Fruit fly (Drosophila melanogaster) whole organism, wandering third instar larva: Measurements from ENCODE around the gene Atg12.

Experiments used
- Abd-B ChIP-seq: fragments of >200 bp; optimal IDR thresholded peaks from 2 replicates; lab custom pipeline; 2017; ENCODE audit warnings: missing biosample characterization, missing genetic modification characterization
- CG32264 ChIP-seq: fragments of 200-800 bp; sonication (Bioruptor generic); optimal IDR thresholded peaks from 2 replicates; lab custom pipeline; 2016; ENCODE audit warnings: missing biosample characterization, missing genetic modification characterization
- CG9705 ChIP-seq: fragments of 200-800 bp; sonication (Bioruptor generic); optimal IDR thresholded peaks from 2 replicates; lab custom pipeline; 2018; ENCODE audit warnings: missing biosample characterization, mild to moderate bottlenecking, missing genetic modification characterization
- CrebA ChIP-seq: fragments of 200-800 bp; sonication (Bioruptor generic); optimal IDR thresholded peaks from 2 replicates; lab custom pipeline; 2016; ENCODE audit warnings: missing biosample characterization, mild to moderate bottlenecking, missing genetic modification characterization, borderline replicate concordance
- Dfd ChIP-seq: fragments of >200 bp; optimal IDR thresholded peaks from 2 replicates; lab custom pipeline; 2017; ENCODE audit warnings: missing biosample characterization, missing genetic modification characterization
- Dif ChIP-seq: fragments of 200-275, 200-300 bp; sonication (Bioruptor generic); optimal IDR thresholded peaks from 2 replicates; lab custom pipeline; 2018; ENCODE audit warnings: missing biosample characterization, missing genetic modification characterization; ENCODE audit not compliant: partially characterized antibody
- GATAd ChIP-seq: sonication (Bioruptor generic); optimal IDR thresholded peaks from 2 replicates; lab custom pipeline; 2016; ENCODE audit warnings: missing biosample characterization, missing genetic modification characterization
- HLH106 ChIP-seq: fragments of 200-800 bp; optimal IDR thresholded peaks from 3 replicates; lab custom pipeline; 2019; ENCODE audit warnings: missing biosample characterization, mild to moderate bottlenecking, missing genetic modification characterization, moderate library complexity
- Hnf4 ChIP-seq: fragments of 200-800 bp; sonication (Bioruptor generic); optimal IDR thresholded peaks from 2 replicates; lab custom pipeline; 2016; ENCODE audit warnings: missing biosample characterization, mild to moderate bottlenecking, missing genetic modification characterization
- Hr78 ChIP-seq: fragments of >200 bp; optimal IDR thresholded peaks from 2 replicates; lab custom pipeline; 2017; ENCODE audit warnings: missing biosample characterization, missing genetic modification characterization
- Hr83 ChIP-seq: fragments of 200-300 bp; sonication (Bioruptor generic); optimal IDR thresholded peaks from 2 replicates; lab custom pipeline; 2016; ENCODE audit warnings: missing biosample characterization, mild to moderate bottlenecking, missing genetic modification characterization, moderate library complexity; ENCODE audit not compliant: poor library complexity, severe bottlenecking
- Jra ChIP-seq: sonication (Bioruptor generic); optimal IDR thresholded peaks from 2 replicates; lab custom pipeline; 2016; ENCODE audit warnings: missing biosample characterization, missing genetic modification characterization
- Mio ChIP-seq: sonication (Bioruptor generic); optimal IDR thresholded peaks from 2 replicates; lab custom pipeline; 2016; ENCODE audit warnings: missing biosample characterization, missing genetic modification characterization
- Myc ChIP-seq: fragments of >200 bp; optimal IDR thresholded peaks from 2 replicates; lab custom pipeline; 2017
- N ChIP-seq: fragments of >200 bp; optimal IDR thresholded peaks from 2 replicates; lab custom pipeline; 2018; ENCODE audit warnings: missing biosample characterization, missing external identifiers, missing genetic modification characterization
- OdsH ChIP-seq: fragments of 200-800 bp; sonication (Bioruptor generic); optimal IDR thresholded peaks from 2 replicates; lab custom pipeline; 2016; ENCODE audit warnings: missing biosample characterization, mild to moderate bottlenecking, missing genetic modification characterization
- Rel ChIP-seq, 2 experiments: fragments of 200-800 bp; sonication (Bioruptor generic) in 1 of 2; optimal IDR thresholded peaks; 2 replicates in 1 of 2; 3 replicates in 1 of 2; lab custom pipeline; 2016 to 2019; ENCODE audit warnings: mild to moderate bottlenecking in 2 of 2, missing biosample characterization in 2 of 2, missing genetic modification characterization in 2 of 2, moderate library complexity in 1 of 2
- Sp1 ChIP-seq: fragments of 200-800 bp; sonication (Bioruptor generic); optimal IDR thresholded peaks from 3 replicates; lab custom pipeline; 2019; ENCODE audit warnings: missing biosample characterization, mild to moderate bottlenecking, missing genetic modification characterization, moderate library complexity
- Vsx2 ChIP-seq: fragments of 200-300, 225-300 bp; sonication (Bioruptor generic); optimal IDR thresholded peaks from 2 replicates; lab custom pipeline; 2018; ENCODE audit warnings: missing biosample characterization, missing genetic modification characterization; ENCODE audit not compliant: partially characterized antibody
- br ChIP-seq: fragments of 200-800 bp; sonication (Bioruptor generic); optimal IDR thresholded peaks from 2 replicates; lab custom pipeline; 2016; ENCODE audit warnings: missing biosample characterization, missing genetic modification characterization
- brk ChIP-seq: fragments of 200-800 bp; sonication (Bioruptor generic); optimal IDR thresholded peaks from 2 replicates; lab custom pipeline; 2016; ENCODE audit warnings: missing biosample characterization, mild to moderate bottlenecking, missing genetic modification characterization
- dl ChIP-seq, 2 experiments: fragments of 175-275, 200-275 bp in 1 of 2; fragments of 200-275 bp in 1 of 2; sonication (Bioruptor generic); optimal IDR thresholded peaks; lab custom pipeline; 2018; ENCODE audit warnings: mild to moderate bottlenecking in 2 of 2, missing biosample characterization in 2 of 2, missing genetic modification characterization in 2 of 2, moderate library complexity in 2 of 2; ENCODE audit not compliant: partially characterized antibody in 2 of 2, insufficient read depth in 1 of 2
- dmrt93B ChIP-seq: fragments of 200-800 bp; sonication (Bioruptor generic); optimal IDR thresholded peaks from 2 replicates; lab custom pipeline; 2018; ENCODE audit warnings: missing biosample characterization, mild to moderate bottlenecking, missing genetic modification characterization
- dsf ChIP-seq: sonication (Bioruptor generic); optimal IDR thresholded peaks from 2 replicates; lab custom pipeline; 2016; ENCODE audit warnings: missing biosample characterization, missing genetic modification characterization, borderline replicate concordance
- ey ChIP-seq: fragments of 200-800 bp; sonication (Bioruptor generic); optimal IDR thresholded peaks from 2 replicates; lab custom pipeline; 2016; ENCODE audit warnings: missing biosample characterization, missing genetic modification characterization
- foxo ChIP-seq, 2 experiments: fragments of 200-800 bp; sonication (Bioruptor generic); optimal IDR thresholded peaks; 2 replicates in 1 of 2; 3 replicates in 1 of 2; lab custom pipeline; 2016 to 2017; ENCODE audit warnings: missing biosample characterization in 2 of 2, missing genetic modification characterization in 2 of 2
- fru ChIP-seq: fragments of 200-800 bp; sonication (Bioruptor generic); optimal IDR thresholded peaks from 3 replicates; lab custom pipeline; 2016; ENCODE audit warnings: missing biosample characterization, mild to moderate bottlenecking, missing genetic modification characterization
- h ChIP-seq: fragments of 200-800 bp; sonication (Bioruptor generic); optimal IDR thresholded peaks from 3 replicates; lab custom pipeline; 2016; ENCODE audit warnings: missing biosample characterization, mild to moderate bottlenecking, missing genetic modification characterization
- jim ChIP-seq: fragments of 175-275, 200-325 bp; sonication (Bioruptor generic); optimal IDR thresholded peaks from 2 replicates; lab custom pipeline; 2016; ENCODE audit warnings: missing biosample characterization, mild to moderate bottlenecking, missing genetic modification characterization
- lola ChIP-seq: fragments of >200 bp; optimal IDR thresholded peaks from 2 replicates; lab custom pipeline; 2017; ENCODE audit warnings: missing biosample characterization, missing genetic modification characterization
- pan ChIP-seq: fragments of >200 bp; optimal IDR thresholded peaks from 2 replicates; lab custom pipeline; 2017
- psq ChIP-seq: fragments of 200-800 bp; sonication (Bioruptor generic); optimal IDR thresholded peaks from 3 replicates; lab custom pipeline; 2017; ENCODE audit warnings: missing biosample characterization, mild to moderate bottlenecking, missing genetic modification characterization, moderate library complexity
- rgr ChIP-seq: fragments of 200-800 bp; sonication (Bioruptor generic); optimal IDR thresholded peaks from 3 replicates; lab custom pipeline; 2016; ENCODE audit warnings: missing biosample characterization, mild to moderate bottlenecking, missing genetic modification characterization
- sage ChIP-seq: fragments of 200-800 bp; sonication (Bioruptor generic); optimal IDR thresholded peaks from 2 replicates; lab custom pipeline; 2016; ENCODE audit warnings: missing biosample characterization, mild to moderate bottlenecking, missing genetic modification characterization
- sv ChIP-seq: fragments of 200-800 bp; sonication (Bioruptor generic); optimal IDR thresholded peaks from 3 replicates; lab custom pipeline; 2016; ENCODE audit warnings: missing biosample characterization, missing genetic modification characterization
- tai ChIP-seq: sonication (Bioruptor generic); optimal IDR thresholded peaks from 2 replicates; lab custom pipeline; 2016; ENCODE audit warnings: missing biosample characterization, missing genetic modification characterization
- usp ChIP-seq: fragments of >200 bp; optimal IDR thresholded peaks from 2 replicates; lab custom pipeline; 2017; ENCODE audit warnings: missing biosample characterization, missing genetic modification characterization
- woc ChIP-seq: sonication (Bioruptor generic); optimal IDR thresholded peaks from 2 replicates; lab custom pipeline; 2016; ENCODE audit warnings: missing biosample characterization, mild to moderate bottlenecking, missing genetic modification characterization

Gene Atg12

DNA sequence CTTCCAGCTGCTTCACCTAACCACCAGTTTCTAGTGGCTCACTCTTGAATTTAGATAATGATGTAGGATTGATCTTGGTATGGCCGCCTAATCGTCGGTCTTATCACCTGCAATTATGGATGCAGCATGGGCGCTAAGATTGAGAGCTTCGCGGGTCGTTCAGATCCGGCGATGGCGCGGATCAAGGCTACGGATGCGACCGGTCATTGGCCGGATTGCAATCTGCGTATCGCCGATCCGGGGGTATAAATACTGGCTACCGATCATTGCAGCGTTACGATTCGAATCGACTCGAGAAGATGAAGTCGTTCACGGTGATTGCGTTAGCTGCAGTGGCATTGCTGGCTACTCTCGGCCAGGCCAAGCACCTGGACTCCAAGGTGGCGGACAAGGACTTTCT is 7.7 kb upstream of the Atg12 start, which contains the start of gene Lsp2:
Gene Lsp2, plus strand, starts transcription at position 283 of the 400 bp plus-strand sequence.
- TF ChIP-seq Vsx2 (GFP tag; lab: Kevin White, UChicago) (no peak), Jra (GFP tag; lab: Kevin White, UChicago) (no peak), Sp1 (GFP tag; lab: Kevin White, UChicago) (no peak), Hnf4 (peak; percentile 0)
- TF ChIP-seq, all 38 proteins: peak for 1

DNA sequence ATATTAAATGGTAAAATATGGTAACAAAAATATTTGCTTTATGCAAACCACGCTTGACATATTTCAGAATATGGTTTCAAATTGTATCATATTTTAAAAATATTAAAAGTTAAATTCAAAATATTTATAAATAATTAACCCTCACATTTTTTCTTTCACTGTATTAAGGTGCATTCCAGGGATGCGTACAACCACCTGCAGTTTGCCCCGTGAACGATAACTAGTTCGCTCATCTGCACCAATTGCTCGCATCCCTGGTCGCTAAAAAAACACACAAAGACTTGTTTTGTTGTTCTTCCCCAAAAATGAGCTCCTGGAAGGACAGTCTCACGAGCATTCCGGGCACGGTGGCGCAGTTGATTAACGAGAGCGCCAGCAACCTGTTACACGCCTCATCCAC is 4.8 kb upstream of the Atg12 start, which contains the start of gene DEF8:
Gene DEF8, plus strand, starts transcription at position 229 of the 400 bp plus-strand sequence.
- TF ChIP-seq br (GFP tag; lab: Kevin White, UChicago), result peak; percentile 37
- no peak for TF ChIP-seq lola (GFP tag; lab: Kevin White, UChicago)
- TF ChIP-seq brk, result peak; percentile 24
- no peak for TF ChIP-seq GATAd
- TF ChIP-seq Myc, result no peak
- no peak for TF ChIP-seq pan (lab: Kevin White, UChicago)
- TF ChIP-seq fru (GFP tag; lab: Kevin White, UChicago), result peak; percentile 65
- no peak for TF ChIP-seq CrebA (GFP tag; lab: Kevin White, UChicago)
- no peak for TF ChIP-seq usp (GFP tag; lab: Kevin White, UChicago)
- no peak for TF ChIP-seq dl (GFP tag; optimal IDR thresholded peaks at IDR 0.05; lab: Kevin White, UChicago; ENCODE audit: insufficient read depth in 1 of 2, partially characterized antibody in 2 of 2)
- no peak for TF ChIP-seq Dfd
- TF ChIP-seq dsf (GFP tag; lab: Kevin White, UChicago), result no peak
- TF ChIP-seq OdsH (GFP tag; lab: Kevin White, UChicago), result peak; percentile 78
- peak; percentile 71 for TF ChIP-seq woc (GFP tag; lab: Kevin White, UChicago)
- TF ChIP-seq Hr78, result no peak
- no peak for TF ChIP-seq Jra (GFP tag; lab: Kevin White, UChicago)
- TF ChIP-seq tai (GFP tag; lab: Kevin White, UChicago), result no peak
- TF ChIP-seq Dif (GFP tag; lab: Kevin White, UChicago), result no peak
- no peak for TF ChIP-seq Vsx2 (GFP tag; lab: Kevin White, UChicago)
- TF ChIP-seq N (GFP tag; lab: Kevin White, UChicago), result no peak
- peak; percentile 52 for TF ChIP-seq CG9705
- TF ChIP-seq sv, result peak; percentile 30
- peak; percentile 30 for TF ChIP-seq Hnf4
- no peak for TF ChIP-seq sage (GFP tag; lab: Kevin White, UChicago)
- peak; percentile 72 for TF ChIP-seq psq (GFP tag; lab: Kevin White, UChicago)
- TF ChIP-seq CG32264 (GFP tag; lab: Kevin White, UChicago), result no peak
- TF ChIP-seq Abd-B (GFP tag; lab: Kevin White, UChicago), result no peak
- TF ChIP-seq Sp1 (GFP tag; lab: Kevin White, UChicago), result peak; percentile 85
- no peak for TF ChIP-seq Mio (GFP tag; lab: Kevin White, UChicago)
- peak in 1 of 2 experiments; percentile 76 for TF ChIP-seq foxo (GFP tag; optimal IDR thresholded peaks at IDR 0.05; lab: Kevin White, UChicago)
- peak; percentile 58 for TF ChIP-seq h (GFP tag; lab: Kevin White, UChicago)
- TF ChIP-seq Hr83 (GFP tag; lab: Kevin White, UChicago), result peak; percentile 78
- TF ChIP-seq HLH106 (tag; lab: Kevin White, UChicago), result peak; percentile 84
- no peak for TF ChIP-seq jim (GFP tag; lab: Kevin White, UChicago)
- peak; percentile 23 for TF ChIP-seq dmrt93B
- TF ChIP-seq ey (GFP tag; lab: Kevin White, UChicago), result peak; percentile 38
- peak; percentile 78 for TF ChIP-seq rgr
- TF ChIP-seq Rel (GFP tag; optimal IDR thresholded peaks at IDR 0.05; lab: Kevin White, UChicago), result no peak
- TF ChIP-seq Rel (tag; optimal IDR thresholded peaks at IDR 0.05; lab: Kevin White, UChicago), result peak; percentile 99
